Fruit fly (Drosophila melanogaster) whole organism, embryonic: ENCODE data around the gene Sik2.

Experiments
- ATbp ChIP-seq: fragments of 200-800 bp; sonication (Bioruptor generic); optimal IDR thresholded peaks from 2 replicates; lab custom pipeline; 2017; ENCODE audit warnings: missing biosample characterization, mild to moderate bottlenecking, missing genetic modification characterization, missing genetic modification reagents
- Bteb2 ChIP-seq: fragments of 200-800 bp; sonication (Bioruptor generic); optimal IDR thresholded peaks from 2 replicates; lab custom pipeline; 2016; ENCODE audit warnings: missing biosample characterization, missing genetic modification characterization
- C15 ChIP-seq: fragments of 200-800 bp; sonication (Bioruptor generic); IDR thresholded peaks from 3 replicates; pipeline ENCODE4 v1.3.6; 2022; ENCODE audit warnings: missing biosample characterization, missing genetic modification characterization
- CG12155 ChIP-seq: fragments of 200-800 bp; sonication (Bioruptor generic); optimal IDR thresholded peaks from 3 replicates; lab custom pipeline; 2016; ENCODE audit warnings: missing biosample characterization, missing genetic modification characterization
- CG12299 ChIP-seq: fragments of 200-800 bp; sonication (Bioruptor generic); optimal IDR thresholded peaks from 2 replicates; lab custom pipeline; 2018; ENCODE audit warnings: missing biosample characterization, mild to moderate bottlenecking, missing genetic modification characterization
- CG12942 ChIP-seq: fragments of 200-800 bp; sonication (Bioruptor generic); optimal IDR thresholded peaks from 3 replicates; lab custom pipeline; 2016; ENCODE audit warnings: missing biosample characterization, missing genetic modification characterization
- CG16813 ChIP-seq: fragments of 200-800 bp; sonication (Bioruptor generic); IDR thresholded peaks from 3 replicates; pipeline ENCODE4 v1.3.6; 2022; ENCODE audit warnings: missing biosample characterization, missing genetic modification characterization; ENCODE audit not compliant: partially characterized antibody
- CG17568 ChIP-seq: fragments of 200-800 bp; sonication (Bioruptor generic); optimal IDR thresholded peaks from 2 replicates; lab custom pipeline; 2018; ENCODE audit warnings: missing biosample characterization, mild to moderate bottlenecking, missing genetic modification characterization, moderate library complexity
- CG2889 ChIP-seq: fragments of 200-800 bp; sonication (Bioruptor generic); IDR thresholded peaks from 3 replicates; pipeline ENCODE4 v1.3.6; 2022; ENCODE audit warnings: missing biosample characterization, missing genetic modification characterization
- CG31441 ChIP-seq: fragments of 200-800 bp; sonication (Bioruptor generic); IDR thresholded peaks from 2 replicates; pipeline ENCODE4 v1.3.6; 2022; ENCODE audit warnings: missing biosample characterization, missing genetic modification characterization
- CG3407 ChIP-seq: fragments of 200-800 bp; sonication (Bioruptor generic); optimal IDR thresholded peaks from 2 replicates; lab custom pipeline; 2018; ENCODE audit warnings: missing biosample characterization, mild to moderate bottlenecking, missing genetic modification characterization
- CG4424 ChIP-seq: fragments of 200-800 bp; sonication (Bioruptor generic); optimal IDR thresholded peaks from 3 replicates; lab custom pipeline; 2016; ENCODE audit warnings: missing biosample characterization, missing genetic modification characterization
- CG4730 ChIP-seq: fragments of 200-800 bp; sonication (Bioruptor generic); IDR thresholded peaks from 2 replicates; pipeline ENCODE4 v1.3.6; 2022; ENCODE audit warnings: missing biosample characterization, missing genetic modification characterization
- CG4854 ChIP-seq: fragments of 200-800 bp; sonication (Bioruptor generic); optimal IDR thresholded peaks from 2 replicates; lab custom pipeline; 2016; ENCODE audit warnings: missing biosample characterization, missing genetic modification characterization, inconsistent platforms
- CG6254 ChIP-seq: fragments of 200-800 bp; sonication (Bioruptor generic); optimal IDR thresholded peaks from 3 replicates; lab custom pipeline; 2017; ENCODE audit warnings: mild to moderate bottlenecking, missing biosample characterization, missing genetic modification reagents, missing genetic modification characterization
- CG7786 ChIP-seq: fragments of 200-800 bp; sonication (Bioruptor generic); optimal IDR thresholded peaks from 2 replicates; lab custom pipeline; 2016; ENCODE audit warnings: missing biosample characterization, missing genetic modification characterization
- CG7839 ChIP-seq: fragments of 200-800 bp; sonication (Bioruptor generic); optimal IDR thresholded peaks from 3 replicates; lab custom pipeline; 2018; ENCODE audit warnings: missing biosample characterization, mild to moderate bottlenecking, missing genetic modification characterization, moderate library complexity
- CG8290 ChIP-seq, 3 experiments: fragments of 200-800 bp; sonication (Bioruptor generic); optimal IDR thresholded peaks; 2 replicates each; lab custom pipeline; 2016 to 2019; ENCODE audit warnings: missing biosample characterization in 3 of 3, missing genetic modification characterization in 3 of 3, mild to moderate bottlenecking in 2 of 3, moderate library complexity in 1 of 3
- CG8765 ChIP-seq: fragments of 200-800 bp; sonication (Bioruptor generic); IDR thresholded peaks from 2 replicates; pipeline ENCODE4 v1.3.6; 2022; ENCODE audit warnings: missing biosample characterization, missing genetic modification characterization
- CG9727 ChIP-seq: fragments of 200-800 bp; sonication (Bioruptor generic); optimal IDR thresholded peaks from 3 replicates; lab custom pipeline; 2017; ENCODE audit warnings: missing biosample characterization, mild to moderate bottlenecking, missing genetic modification characterization
- CG9876 ChIP-seq: fragments of 200-800 bp; sonication (Bioruptor generic); optimal IDR thresholded peaks from 2 replicates; lab custom pipeline; 2016; ENCODE audit warnings: missing biosample characterization, missing genetic modification characterization
- Doc3 ChIP-seq: fragments of 200-800 bp; sonication (Bioruptor generic); IDR thresholded peaks from 3 replicates; pipeline ENCODE4 v1.3.6; 2022; ENCODE audit warnings: missing biosample characterization, missing genetic modification characterization; ENCODE audit not compliant: partially characterized antibody
- Hey ChIP-seq: fragments of 200-800 bp; sonication (Bioruptor generic); optimal IDR thresholded peaks from 3 replicates; lab custom pipeline; 2018; ENCODE audit warnings: missing biosample characterization, mild to moderate bottlenecking, missing genetic modification characterization
- Meics ChIP-seq: fragments of 200-800 bp; sonication (Bioruptor generic); optimal IDR thresholded peaks from 2 replicates; lab custom pipeline; 2017; ENCODE audit warnings: missing biosample characterization, mild to moderate bottlenecking, missing genetic modification characterization
- Myb ChIP-seq: fragments of 200-800 bp; sonication (Bioruptor generic); optimal IDR thresholded peaks from 2 replicates; lab custom pipeline; 2016; ENCODE audit warnings: missing biosample characterization, missing genetic modification characterization
- Rfx ChIP-seq: fragments of 200-800 bp; sonication (Bioruptor generic); IDR thresholded peaks from 2 replicates; pipeline ENCODE4 v1.3.6; 2022; ENCODE audit warnings: missing biosample characterization, missing genetic modification characterization
- Rx ChIP-seq: fragments of 200-800 bp; sonication (Bioruptor generic); IDR thresholded peaks from 2 replicates; pipeline ENCODE4 v1.3.6; 2022; ENCODE audit warnings: missing biosample characterization, missing genetic modification characterization
- Sry-β ChIP-seq: fragments of 200-800 bp; sonication (Bioruptor generic); optimal IDR thresholded peaks from 2 replicates; lab custom pipeline; 2018; ENCODE audit warnings: missing biosample characterization, mild to moderate bottlenecking, missing genetic modification characterization, moderate library complexity
- Trl ChIP-seq, 3 experiments: fragments of >200 bp in 2 of 3; fragments of 200-800 bp in 1 of 3; sonication (Bioruptor generic) in 1 of 3; optimal IDR thresholded peaks; 2 replicates in 1 of 3; 3 replicates in 2 of 3; lab custom pipeline; 2016 to 2017; ENCODE audit warnings: missing biosample characterization in 1 of 3, missing genetic modification characterization in 1 of 3
- YL-1 ChIP-seq: fragments of 200-800 bp; sonication (Bioruptor generic); optimal IDR thresholded peaks from 3 replicates; lab custom pipeline; 2017; ENCODE audit warnings: missing biosample characterization, mild to moderate bottlenecking, missing genetic modification characterization
- ab ChIP-seq: fragments of 200-800 bp; sonication (Bioruptor generic); optimal IDR thresholded peaks from 2 replicates; lab custom pipeline; 2016; ENCODE audit warnings: missing biosample characterization, missing genetic modification characterization
- chinmo ChIP-seq: fragments of 200-800 bp; sonication (Bioruptor generic); IDR thresholded peaks from 4 replicates; pipeline ENCODE4 v1.3.6; 2022; ENCODE audit warnings: missing biosample characterization, missing genetic modification characterization; ENCODE audit not compliant: partially characterized antibody
- crol ChIP-seq: fragments of 200-800 bp; sonication (Bioruptor generic); IDR thresholded peaks from 2 replicates; pipeline ENCODE4 v1.3.6; 2022; ENCODE audit warnings: missing biosample characterization, missing genetic modification characterization
- dati ChIP-seq: fragments of 200-800 bp; sonication (Bioruptor generic); IDR thresholded peaks from 2 replicates; pipeline ENCODE4 v1.3.6; 2022; ENCODE audit warnings: missing biosample characterization, missing genetic modification characterization
- disco-r ChIP-seq: fragments of 200-800 bp; sonication (Bioruptor generic); optimal IDR thresholded peaks from 2 replicates; lab custom pipeline; 2016; ENCODE audit warnings: missing biosample characterization, missing genetic modification characterization
- dmrt99B ChIP-seq: fragments of 200-800 bp; sonication (Bioruptor generic); optimal IDR thresholded peaks from 2 replicates; lab custom pipeline; 2018; ENCODE audit warnings: missing biosample characterization, mild to moderate bottlenecking, missing genetic modification characterization, moderate library complexity
- grn ChIP-seq: fragments of 200-800 bp; sonication (Bioruptor generic); optimal IDR thresholded peaks from 3 replicates; lab custom pipeline; 2017; ENCODE audit warnings: missing biosample characterization, missing genetic modification characterization
- gsb ChIP-seq: fragments of 200-800 bp; sonication (Bioruptor generic); IDR thresholded peaks from 2 replicates; pipeline ENCODE4 v1.3.6; 2022; ENCODE audit warnings: missing biosample characterization, missing genetic modification characterization
- ind ChIP-seq: fragments of 200-800 bp; sonication (Bioruptor generic); optimal IDR thresholded peaks from 3 replicates; lab custom pipeline; 2016; ENCODE audit warnings: missing biosample characterization, missing genetic modification characterization
- kay ChIP-seq: fragments of 200-800 bp; sonication (Bioruptor generic); optimal IDR thresholded peaks from 2 replicates; lab custom pipeline; 2016; ENCODE audit warnings: missing biosample characterization, missing genetic modification characterization
- knrl ChIP-seq: fragments of 200-800 bp; sonication (Bioruptor generic); IDR thresholded peaks from 3 replicates; pipeline ENCODE4 v1.3.6; 2022; ENCODE audit warnings: missing biosample characterization, missing genetic modification characterization; ENCODE audit not compliant: partially characterized antibody
- lilli ChIP-seq: fragments of 200-800 bp; sonication (Bioruptor generic); optimal IDR thresholded peaks from 3 replicates; lab custom pipeline; 2016; ENCODE audit warnings: missing biosample characterization, missing genetic modification characterization
- lmd ChIP-seq: fragments of 200-800 bp; sonication (Bioruptor generic); IDR thresholded peaks from 2 replicates; pipeline ENCODE4 v1.3.6; 2022; ENCODE audit warnings: missing biosample characterization, missing genetic modification characterization
- nau ChIP-seq: fragments of 200-800 bp; sonication (Bioruptor generic); optimal IDR thresholded peaks from 3 replicates; lab custom pipeline; 2017; ENCODE audit warnings: missing biosample characterization, mild to moderate bottlenecking, missing genetic modification characterization, missing genetic modification reagents
- pita ChIP-seq: fragments of 200-800 bp; sonication (Bioruptor generic); optimal IDR thresholded peaks from 2 replicates; lab custom pipeline; 2017; ENCODE audit warnings: missing biosample characterization, mild to moderate bottlenecking, missing genetic modification characterization
- rib ChIP-seq: fragments of 200-800 bp; sonication (Bioruptor generic); IDR thresholded peaks from 2 replicates; pipeline ENCODE4 v1.3.6; 2022; ENCODE audit warnings: missing biosample characterization, missing genetic modification characterization
- sc ChIP-seq, 3 experiments: fragments of >200 bp in 2 of 3; fragments of 200-800 bp in 1 of 3; sonication (Bioruptor generic) in 1 of 3; optimal IDR thresholded peaks; 2 replicates in 2 of 3; 3 replicates in 1 of 3; lab custom pipeline; 2017; ENCODE audit warnings: mild to moderate bottlenecking in 1 of 3, missing biosample characterization in 1 of 3, missing genetic modification characterization in 1 of 3, missing genetic modification reagents in 1 of 3
- sens ChIP-seq: fragments of 200-800 bp; sonication (Bioruptor generic); peaks from one replicate; lab custom pipeline; 2016; ENCODE audit warnings: missing biosample characterization, missing genetic modification characterization
- sisA ChIP-seq: fragments of 200-800 bp; sonication (Bioruptor generic); IDR thresholded peaks from 2 replicates; pipeline ENCODE4 v1.3.6; 2022; ENCODE audit warnings: missing biosample characterization, missing genetic modification characterization

The Sik2 gene

DNA sequence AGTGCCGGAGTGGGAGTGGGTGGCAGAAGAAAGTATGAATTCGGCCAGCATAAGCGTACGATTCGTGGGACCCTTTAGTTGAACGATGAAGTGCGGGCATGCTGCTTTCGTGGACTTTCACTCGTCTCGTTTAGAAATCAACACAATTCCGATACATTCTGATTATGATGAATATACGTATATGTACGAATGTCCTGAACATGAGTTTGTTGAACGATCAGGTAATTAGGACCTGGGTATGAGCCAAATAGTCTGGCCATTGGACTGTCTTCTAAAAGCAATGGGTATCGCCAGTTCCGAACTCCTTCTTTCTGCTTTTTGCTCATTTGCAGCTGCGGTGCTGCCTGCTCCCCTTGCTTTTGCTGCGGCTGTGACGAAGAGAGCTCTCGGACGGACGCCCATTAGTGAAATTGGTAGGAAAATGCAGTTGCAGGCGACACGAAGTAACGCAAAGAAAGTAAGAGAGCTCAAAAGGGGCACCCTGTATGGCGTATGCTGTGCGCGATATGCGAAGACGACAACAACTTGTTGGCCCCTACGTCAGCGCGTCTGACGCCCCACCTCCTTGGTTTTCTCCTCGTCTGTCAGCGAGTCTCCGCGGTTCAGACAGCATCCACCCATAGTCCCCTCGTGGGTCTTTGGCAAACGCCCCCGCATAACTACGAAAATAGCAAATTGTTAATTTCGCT, 24.8 kb downstream of the Sik2 start (continued):
- peak; percentile 25; the same call in 1 of the 2 replicates for TF ChIP-seq Rfx (GFP tag; lab: Robert Waterston, UW)
- no peak for TF ChIP-seq CG17568 (GFP tag; lab: Kevin White, UChicago)
- TF ChIP-seq sens (GFP tag; lab: Kevin White, UChicago): peak; percentile 90
- TF ChIP-seq ATbp (GFP tag; lab: Kevin White, UChicago): peak; percentile 19
- no peak for TF ChIP-seq CG2889 (GFP tag; lab: Robert Waterston, UW)
- no peak for TF ChIP-seq YL-1
- no peak for TF ChIP-seq Trl (optimal IDR thresholded peaks at IDR 0.05; lab: Kevin White, UChicago)
- peak; percentile 25 for TF ChIP-seq Trl (GFP tag; optimal IDR thresholded peaks at IDR 0.05; lab: Kevin White, UChicago)
- peak; percentile 40; the same call in 1 of the 2 replicates for TF ChIP-seq sisA (GFP tag; lab: Robert Waterston, UW)
- TF ChIP-seq C15: no peak
- no peak for TF ChIP-seq CG3407 (GFP tag; lab: Kevin White, UChicago)
- no peak for TF ChIP-seq Myb
- no peak for TF ChIP-seq disco-r (GFP tag; lab: Kevin White, UChicago)
- TF ChIP-seq lilli (GFP tag; lab: Kevin White, UChicago): peak; percentile 28
- no peak for TF ChIP-seq ab
- TF ChIP-seq CG4730 (GFP tag; lab: Robert Waterston, UW): no peak
- no peak for TF ChIP-seq gsb (GFP tag; lab: Robert Waterston, UW)
- TF ChIP-seq lmd: no peak
- no peak for TF ChIP-seq pita
- no peak for TF ChIP-seq Sry-β (GFP tag; lab: Kevin White, UChicago)
- TF ChIP-seq CG31441: no peak
- no peak for TF ChIP-seq nau (GFP tag; lab: Kevin White, UChicago)
- 0 out of 2 replicates have a peak, but pooled peaks have one; percentile 53 for TF ChIP-seq rib (GFP tag; lab: Robert Waterston, UW)
- TF ChIP-seq grn (GFP tag; lab: Kevin White, UChicago): no peak
- no peak for TF ChIP-seq sc (optimal IDR thresholded peaks at IDR 0.05; lab: Kevin White, UChicago)
- no peak for TF ChIP-seq sc (GFP tag; optimal IDR thresholded peaks at IDR 0.05; lab: Kevin White, UChicago)
- no peak for TF ChIP-seq CG16813
- TF ChIP-seq Doc3 (GFP tag; lab: Robert Waterston, UW): no peak
- no peak for TF ChIP-seq CG8290 (GFP tag; optimal IDR thresholded peaks at IDR 0.05; lab: Kevin White, UChicago)
- no peak for TF ChIP-seq CG8290 (tag; optimal IDR thresholded peaks at IDR 0.05; lab: Kevin White, UChicago)
- TF ChIP-seq CG4854 (GFP tag; lab: Kevin White, UChicago): no peak
- TF ChIP-seq kay (GFP tag; lab: Kevin White, UChicago): no peak
- TF ChIP-seq Bteb2 (GFP tag; lab: Kevin White, UChicago): no peak
- TF ChIP-seq CG8765 (GFP tag; lab: Robert Waterston, UW): no peak
- TF ChIP-seq CG9727 (GFP tag; lab: Kevin White, UChicago): no peak
- TF ChIP-seq dmrt99B (tag; lab: Kevin White, UChicago): no peak
- TF ChIP-seq CG12299 (tag; lab: Kevin White, UChicago): no peak
- TF ChIP-seq dati (GFP tag; lab: Robert Waterston, UW): no peak
- peak; percentile 14 for TF ChIP-seq CG12942
- no peak for TF ChIP-seq crol (GFP tag; lab: Robert Waterston, UW)
- peak; percentile 86 for TF ChIP-seq CG6254 (GFP tag; lab: Kevin White, UChicago)
- TF ChIP-seq Meics (GFP tag; lab: Kevin White, UChicago): no peak
- TF ChIP-seq CG7786 (GFP tag; lab: Kevin White, UChicago): no peak
- TF ChIP-seq ind: peak; percentile 33
- TF ChIP-seq CG12155 (GFP tag; lab: Kevin White, UChicago): no peak
- TF ChIP-seq Hey (tag; lab: Kevin White, UChicago): no peak
- no peak for TF ChIP-seq CG4424 (GFP tag; lab: Kevin White, UChicago)
- TF ChIP-seq CG9876 (GFP tag; lab: Kevin White, UChicago): no peak
- TF ChIP-seq CG7839 (tag; lab: Kevin White, UChicago): peak; percentile 18
- TF ChIP-seq knrl (GFP tag; lab: Robert Waterston, UW): no peak
- no peak for TF ChIP-seq Rx (GFP tag; lab: Robert Waterston, UW)
- TF ChIP-seq chinmo (GFP tag; lab: Robert Waterston, UW): no peak
